Worm (Caenorhabditis elegans) whole organism, young adult: ENCODE measurements around the gene C09G9.3.

Experiments
- F22D6.2 ChIP-seq: sonication (generic microtip); optimal IDR thresholded peaks from 2 replicates; lab custom pipeline; 2016; ENCODE audit warnings: mild to moderate bottlenecking, missing genetic modification characterization, missing compliant biosample characterization
- T26A5.8 ChIP-seq: sonication (generic microtip); optimal IDR thresholded peaks from 2 replicates; lab custom pipeline; 2016; ENCODE audit warnings: missing genetic modification characterization, missing compliant biosample characterization
- Y95B8A.8 ChIP-seq: fragments of 200-800 bp; sonication (Bioruptor generic); IDR thresholded peaks from 2 replicates; pipeline ENCODE4 v1.3.6; 2022; ENCODE audit warnings: missing genetic modification reagents, missing genetic modification characterization, missing compliant biosample characterization
- ama-1 ChIP-seq, 3 experiments: fragments of 150-350 bp in 1 of 3; sonication (generic microtip) in 2 of 3; optimal IDR thresholded peaks; 2 replicates each; lab custom pipeline; 2014 to 2018; ENCODE audit warnings: missing biosample characterization in 2 of 3, missing genetic modification characterization in 2 of 3, missing genetic modification reagents in 2 of 3
- ccch-3 ChIP-seq: fragments of 200-800 bp; sonication (Bioruptor generic); optimal IDR thresholded peaks from 2 replicates; lab custom pipeline; 2018; ENCODE audit warnings: mild to moderate bottlenecking, missing genetic modification characterization, missing compliant biosample characterization
- ceh-40 ChIP-seq: fragments of 200-800 bp; sonication (Bioruptor generic); IDR thresholded peaks from 2 replicates; pipeline ENCODE4 v1.3.6; 2022; ENCODE audit warnings: missing genetic modification characterization, missing compliant biosample characterization
- him-1 ChIP-seq: sonication (generic microtip); optimal IDR thresholded peaks from 2 replicates; lab custom pipeline; 2016; ENCODE audit warnings: missing genotype, missing genetic modification reagents, missing genetic modification characterization, missing compliant biosample characterization
- lir-1 ChIP-seq: fragments of 200-800 bp; sonication (Bioruptor generic); conservative IDR thresholded peaks from 2 replicates; pipeline ENCODE4 v1.3.6; 2022; ENCODE audit warnings: missing genetic modification reagents, missing genetic modification characterization, missing compliant biosample characterization
- madf-10 ChIP-seq: sonication (generic microtip); optimal IDR thresholded peaks from 2 replicates; lab custom pipeline; 2016; ENCODE audit warnings: mild to moderate bottlenecking, missing genetic modification characterization, missing compliant biosample characterization
- nhr-179 ChIP-seq: sonication (generic microtip); optimal IDR thresholded peaks from 2 replicates; lab custom pipeline; 2016; ENCODE audit warnings: mild to moderate bottlenecking, missing genetic modification characterization, missing compliant biosample characterization
- snpc-4 ChIP-seq, 5 experiments: fragments of 150-350 bp in 1 of 5; sonication (generic microtip) in 4 of 5; optimal IDR thresholded peaks; 2 replicates each; lab custom pipeline; 2014 to 2018; ENCODE audit warnings: missing genetic modification characterization in 5 of 5, missing biosample characterization in 3 of 5, antibody characterized with exemption in 2 of 5, mild to moderate bottlenecking in 2 of 5, missing compliant biosample characterization in 2 of 5, missing genotype in 2 of 5, moderate library complexity in 2 of 5, missing genetic modification reagents in 1 of 5
- tbx-9 ChIP-seq: sonication (generic microtip); optimal IDR thresholded peaks from 2 replicates; lab custom pipeline; 2016; ENCODE audit warnings: borderline replicate concordance, missing genetic modification characterization, inconsistent platforms, missing compliant biosample characterization
- ztf-6 ChIP-seq: fragments of 200-800 bp; sonication (Bioruptor generic); IDR thresholded peaks from 2 replicates; pipeline ENCODE4 v1.3.6; 2022; ENCODE audit warnings: missing genetic modification reagents, missing genetic modification characterization, missing compliant biosample characterization

DNA sequence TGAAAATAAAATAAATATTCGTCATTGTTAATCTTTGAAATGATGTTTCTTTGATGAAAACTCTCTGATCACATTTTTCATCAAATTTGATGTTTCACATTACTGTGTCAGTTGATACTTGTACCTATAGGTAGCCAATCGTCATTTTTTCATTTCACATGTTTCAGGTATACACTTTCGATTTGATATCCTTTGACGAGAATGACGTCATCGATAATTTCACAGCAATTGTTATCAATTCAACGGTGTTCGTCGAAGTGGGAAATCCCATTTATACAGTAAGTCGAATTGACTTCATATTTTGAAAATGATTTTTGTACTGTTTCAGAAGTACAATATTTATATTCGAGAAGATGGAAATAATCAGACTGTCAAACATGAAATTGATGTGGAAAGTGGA lies 41.3 kb upstream of the C09G9.3 start:
- TF ChIP-seq nhr-179 (tag; lab: Kevin White, UChicago) (no peak), lir-1 (GFP tag; lab: Robert Waterston, UW) (no peak), T26A5.8 (tag; lab: Kevin White, UChicago) (no peak), ceh-40 (GFP tag; lab: Robert Waterston, UW) (no peak), snpc-4 (GFP tag; optimal IDR thresholded peaks at IDR 0.05; lab: Kevin White, UChicago) (no peak), snpc-4 (tag; optimal IDR thresholded peaks at IDR 0.05; lab: Kevin White, UChicago) (no peak), him-1 (tag; lab: Kevin White, UChicago) (no peak), tbx-9 (no peak), ccch-3 (GFP tag; lab: Kevin White, UChicago) (no peak), ztf-6 (GFP tag; lab: Robert Waterston, UW) (no peak), F22D6.2 (tag; lab: Kevin White, UChicago) (no peak), Y95B8A.8 (no peak), madf-10 (no peak), ama-1 (optimal IDR thresholded peaks at IDR 0.05; lab: Kevin White, UChicago) (no peak), ama-1 (GFP tag; optimal IDR thresholded peaks at IDR 0.05; lab: Kevin White, UChicago) (no peak)
